Worm (Caenorhabditis elegans): ENCODE data around the gene sulp-2.
A peak's percentile ranks its signal among the peaks of the same experiment; 100 is the strongest.

Gene sulp-2

DNA sequence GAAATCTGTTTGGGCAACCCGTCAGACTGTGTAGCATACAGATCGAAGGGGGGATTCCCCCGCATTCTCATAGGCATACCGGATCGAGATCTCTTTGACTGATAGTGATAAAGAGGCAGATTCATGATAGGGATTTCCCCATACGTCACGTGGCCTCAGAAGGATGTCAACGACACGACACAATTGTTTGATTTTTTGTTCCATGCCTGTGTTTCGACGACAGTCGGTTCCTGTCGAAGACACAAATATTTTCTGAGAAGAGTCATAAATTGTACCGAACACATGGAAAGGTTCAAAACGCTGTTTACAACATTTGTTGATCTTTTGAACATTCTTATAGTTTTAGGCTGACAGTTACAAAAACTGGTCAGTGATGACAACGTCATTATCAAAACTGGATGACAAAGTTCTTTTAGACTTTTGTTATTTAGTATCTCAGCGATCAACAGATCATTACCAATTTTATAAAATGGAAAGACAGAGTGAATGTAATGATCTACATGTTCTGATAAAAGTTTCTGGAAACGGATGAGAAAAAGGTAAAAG is 29.4 kb upstream of the sulp-2 start:
- TF ChIP-seq ztf-26 (tag; optimal IDR thresholded peaks at IDR 0.05): peak; percentile 27
- no peak for TF ChIP-seq attf-6 (GFP tag; IDR thresholded peaks at IDR 0.05)
- peak; percentile 52; the same call in 1 of the 2 replicates for TF ChIP-seq lin-26 (GFP tag; IDR thresholded peaks at IDR 0.05)

DNA sequence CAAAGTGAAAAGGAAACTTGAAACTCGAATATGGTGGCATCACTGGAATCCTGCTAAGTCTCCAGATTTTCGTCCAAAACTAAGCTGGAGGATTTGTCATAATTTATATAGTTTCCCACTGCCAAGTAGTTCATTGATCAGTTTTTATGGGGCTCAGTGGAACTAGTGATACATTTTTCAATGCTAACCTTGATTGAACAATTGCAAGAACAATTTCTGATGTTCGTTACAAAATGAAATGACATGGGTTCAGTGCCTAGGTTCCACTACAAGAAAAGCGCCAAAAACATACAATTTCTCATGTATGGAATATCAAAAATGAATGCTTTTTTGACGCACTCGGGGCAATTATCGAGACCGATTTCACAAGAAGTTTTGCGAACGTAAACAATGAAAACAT is 22.7 kb upstream of the sulp-2 start:
- TF ChIP-seq mel-28 (tag; optimal IDR thresholded peaks at IDR 0.05; ENCODE audit: borderline replicate concordance) (no peak), T07F8.4 (tag; optimal IDR thresholded peaks at IDR 0.05) (no peak), C06A6.2 (GFP tag; conservative IDR thresholded peaks at IDR 0.05) (no peak), snpc-1.1 (tag; optimal IDR thresholded peaks at IDR 0.05; ENCODE audit: insufficient read depth) (no peak), egl-44 (GFP tag; IDR thresholded peaks at IDR 0.05) (no peak), hrde-1 (tag; optimal IDR thresholded peaks at IDR 0.05; ENCODE audit: borderline replicate concordance) (no peak), lag-1 (GFP tag; IDR thresholded peaks at IDR 0.05) (no peak), aptf-2 (GFP tag; conservative IDR thresholded peaks at IDR 0.05) (no peak), ceh-79 (tag; optimal IDR thresholded peaks at IDR 0.05) (no peak), nfya-2 (GFP tag; IDR thresholded peaks at IDR 0.05) (no peak)

DNA sequence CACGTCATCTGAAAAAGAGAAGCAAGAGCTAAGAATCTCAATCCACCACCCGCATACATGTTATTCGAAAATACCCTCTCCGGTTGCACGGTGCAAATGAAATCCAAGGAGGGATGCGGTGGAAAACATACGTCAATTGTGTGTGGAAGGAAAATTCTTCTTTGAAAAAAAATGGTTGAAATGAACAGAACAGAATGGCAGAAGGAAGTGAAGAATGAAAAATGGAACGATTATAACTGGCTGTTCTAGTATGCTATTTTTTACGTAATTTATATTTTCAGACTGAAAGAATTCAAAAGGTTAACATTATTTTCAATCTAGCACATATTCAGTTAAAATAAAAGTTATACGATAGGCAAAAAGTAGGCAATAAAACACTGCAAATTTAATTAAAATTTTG is 16.9 kb upstream of the sulp-2 start:
- TF ChIP-seq atf-7 (tag; optimal IDR thresholded peaks at IDR 0.05) (no peak), ceh-58 (GFP tag; IDR thresholded peaks at IDR 0.05) (no peak), ceh-91 (GFP tag; IDR thresholded peaks at IDR 0.05) (no peak), ama-1 (optimal IDR thresholded peaks at IDR 0.05) (no peak), ama-1 (GFP tag; optimal IDR thresholded peaks at IDR 0.05) (no peak), F57A8.1 (GFP tag; optimal IDR thresholded peaks at IDR 0.05) (no peak), B0035.1 (tag; optimal IDR thresholded peaks at IDR 0.05) (no peak), madf-10 (tag; optimal IDR thresholded peaks at IDR 0.05) (no peak), F57C9.4 (tag; optimal IDR thresholded peaks at IDR 0.05) (no peak), sdz-38 (tag; optimal IDR thresholded peaks at IDR 0.05) (no peak), F37B4.10 (GFP tag; IDR thresholded peaks at IDR 0.05) (no peak), rcor-1 (GFP tag; IDR thresholded peaks at IDR 0.05) (no peak), nhr-90 (tag; optimal IDR thresholded peaks at IDR 0.05) (no peak), mes-4 (tag; optimal IDR thresholded peaks at IDR 0.05) (no peak), lsl-1 (GFP tag; optimal IDR thresholded peaks at IDR 0.05) (no peak), D2030.7 (GFP tag; IDR thresholded peaks at IDR 0.05) (no peak)

DNA sequence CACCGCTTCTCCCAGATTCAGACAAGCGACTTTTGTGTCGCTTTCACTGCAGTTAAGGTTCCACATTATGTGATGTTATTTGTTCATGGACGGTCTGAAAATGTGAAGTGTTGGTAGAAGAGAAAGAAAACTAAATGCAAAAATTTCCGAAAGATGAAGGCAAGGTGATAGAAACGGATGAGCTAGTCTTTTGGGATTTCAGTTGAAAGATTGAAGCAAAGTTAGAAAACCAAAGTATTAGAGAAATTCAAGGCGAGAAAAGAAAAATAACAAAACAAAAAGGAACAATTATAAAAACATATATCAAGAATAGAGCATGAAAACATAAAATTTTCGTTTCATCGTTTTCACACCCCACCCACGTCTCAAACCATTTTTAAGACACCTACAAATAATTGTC is 12.0 kb upstream of the sulp-2 start, which contains the start of gene octr-1:
Gene octr-1, minus strand, starts transcription at position 101 of the 400 bp plus-strand sequence.
- TF ChIP-seq B0019.2 (GFP tag; conservative IDR thresholded peaks at IDR 0.05) (no peak), Y79H2A.3 (GFP tag; conservative IDR thresholded peaks at IDR 0.05) (no peak)

DNA sequence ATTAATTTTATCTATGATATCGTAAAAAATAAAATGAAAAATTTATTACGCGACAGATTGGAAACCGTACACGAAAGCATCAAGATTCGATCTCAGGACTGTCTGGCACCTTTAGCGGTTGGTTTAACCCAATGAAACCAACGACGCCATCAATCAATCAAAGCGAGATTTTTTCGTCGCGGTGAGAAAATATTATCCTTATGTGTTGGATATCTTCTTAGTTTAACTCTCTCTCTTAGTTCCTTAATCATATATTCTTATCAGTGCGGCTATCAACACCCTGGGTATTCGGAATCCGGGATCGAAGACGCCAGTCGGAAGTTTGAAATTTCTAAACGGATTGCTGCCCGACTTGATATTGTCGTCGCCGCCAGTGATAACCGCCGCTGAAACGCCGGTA is 5.9 kb upstream of the sulp-2 start:
- TF ChIP-seq ztf-3 (GFP tag; optimal IDR thresholded peaks at IDR 0.05): no peak
- no peak for TF ChIP-seq K12H6.12 (tag; optimal IDR thresholded peaks at IDR 0.05)
- TF ChIP-seq repo-1 (tag; optimal IDR thresholded peaks at IDR 0.05): no peak
- TF ChIP-seq ekl-4 (GFP tag; IDR thresholded peaks at IDR 0.05): no peak
- no peak for TF ChIP-seq snpc-4 (GFP tag; optimal IDR thresholded peaks at IDR 0.05)
- no peak for TF ChIP-seq snpc-4 (tag; optimal IDR thresholded peaks at IDR 0.05)
- no peak for TF ChIP-seq sptf-2 (GFP tag; optimal IDR thresholded peaks at IDR 0.05)
